Worm (Caenorhabditis elegans) whole organism, mixed stage, embryonic: ENCODE data around the gene tra-2.

Experiments
- M03D4.4 ChIP-seq: sonication (generic microtip); optimal IDR thresholded peaks from 2 replicates; lab custom pipeline; 2017; ENCODE audit warnings: mild to moderate bottlenecking, missing genetic modification characterization, missing compliant biosample characterization
- bed-3 ChIP-seq: fragments of 200-800 bp; sonication (Bioruptor generic); optimal IDR thresholded peaks from 3 replicates; lab custom pipeline; 2018; ENCODE audit warnings: mild to moderate bottlenecking, missing genetic modification characterization, moderate library complexity, missing compliant biosample characterization
- blmp-1 ChIP-seq: fragments of 150-350 bp; optimal IDR thresholded peaks from 2 replicates; lab custom pipeline; 2014; ENCODE audit warnings: missing biosample characterization, missing genetic modification characterization
- ceh-39 ChIP-seq: fragments of 150-350 bp; optimal IDR thresholded peaks from 2 replicates; lab custom pipeline; 2014; ENCODE audit warnings: missing biosample characterization, missing genetic modification characterization
- ceh-43 ChIP-seq: fragments of 200-800 bp; sonication (Bioruptor generic); optimal IDR thresholded peaks from 2 replicates; lab custom pipeline; 2018; ENCODE audit warnings: mild to moderate bottlenecking, missing genetic modification characterization, moderate library complexity, missing compliant biosample characterization
- ceh-83 ChIP-seq: fragments of 200-800 bp; sonication (Bioruptor generic); optimal IDR thresholded peaks from 2 replicates; lab custom pipeline; 2018; ENCODE audit warnings: mild to moderate bottlenecking, missing genetic modification characterization, missing compliant biosample characterization
- ces-1 ChIP-seq: fragments of 150-350 bp; optimal IDR thresholded peaks from 2 replicates; lab custom pipeline; 2014; ENCODE audit warnings: missing biosample characterization, missing genetic modification reagents, missing genetic modification characterization
- cnd-1 ChIP-seq: fragments of 200-800 bp; sonication (Bioruptor generic); optimal IDR thresholded peaks from 2 replicates; lab custom pipeline; 2018; ENCODE audit warnings: mild to moderate bottlenecking, missing genetic modification characterization, missing compliant biosample characterization
- drap-1 ChIP-seq: fragments of 200-800 bp; sonication (Bioruptor generic); optimal IDR thresholded peaks from 3 replicates; lab custom pipeline; 2018; ENCODE audit warnings: mild to moderate bottlenecking, missing genetic modification characterization, missing compliant biosample characterization
- elt-1 ChIP-seq: sonication (generic microtip); optimal IDR thresholded peaks from 2 replicates; lab custom pipeline; 2017; ENCODE audit warnings: missing genetic modification characterization, mild to moderate bottlenecking, missing compliant biosample characterization, antibody characterized with exemption, moderate library complexity, borderline replicate concordance; ENCODE audit not compliant: insufficient read depth
- elt-3 ChIP-seq: fragments of 150-350 bp; optimal IDR thresholded peaks from 2 replicates; lab custom pipeline; 2014; ENCODE audit warnings: missing biosample characterization, missing genetic modification characterization
- flh-1 ChIP-seq: fragments of 200-800 bp; sonication (Bioruptor generic); optimal IDR thresholded peaks from 2 replicates; lab custom pipeline; 2018; ENCODE audit warnings: mild to moderate bottlenecking, missing genetic modification characterization, moderate library complexity, missing compliant biosample characterization
- ham-2 ChIP-seq: fragments of 200-800 bp; sonication (Bioruptor generic); optimal IDR thresholded peaks from 2 replicates; lab custom pipeline; 2018; ENCODE audit warnings: mild to moderate bottlenecking, missing genetic modification characterization, missing compliant biosample characterization
- hlh-1 ChIP-seq: fragments of 150-350 bp; optimal IDR thresholded peaks from 2 replicates; lab custom pipeline; 2014; ENCODE audit warnings: missing biosample characterization, missing genetic modification reagents, missing genetic modification characterization
- lin-13 ChIP-seq: fragments of 150-350 bp; optimal IDR thresholded peaks from 2 replicates; lab custom pipeline; 2014; ENCODE audit warnings: missing biosample characterization, missing genetic modification characterization
- lin-32 ChIP-seq: fragments of 200-800 bp; sonication (Bioruptor generic); optimal IDR thresholded peaks from 2 replicates; lab custom pipeline; 2018; ENCODE audit warnings: mild to moderate bottlenecking, missing genetic modification characterization, missing compliant biosample characterization
- lsy-2 ChIP-seq: fragments of 150-350 bp; optimal IDR thresholded peaks from 2 replicates; lab custom pipeline; 2014; ENCODE audit warnings: missing biosample characterization, missing genetic modification characterization
- mab-5 ChIP-seq: fragments of 150-350 bp; optimal IDR thresholded peaks from 2 replicates; lab custom pipeline; 2014; ENCODE audit warnings: missing biosample characterization, missing genetic modification characterization
- mep-1 ChIP-seq: fragments of 150-350 bp; optimal IDR thresholded peaks from 2 replicates; lab custom pipeline; 2017; ENCODE audit warnings: missing biosample characterization, missing genetic modification reagents, missing genetic modification characterization, inconsistent platforms
- mls-2 ChIP-seq: sonication (generic microtip); optimal IDR thresholded peaks from 2 replicates; lab custom pipeline; 2016; ENCODE audit warnings: mild to moderate bottlenecking, missing genetic modification characterization, moderate library complexity, missing compliant biosample characterization
- nhr-12 ChIP-seq: fragments of 150-350 bp; optimal IDR thresholded peaks from 2 replicates; lab custom pipeline; 2014; ENCODE audit warnings: missing biosample characterization, missing genetic modification characterization
- nhr-2 ChIP-seq: fragments of 150-350 bp; optimal IDR thresholded peaks from 2 replicates; lab custom pipeline; 2014; ENCODE audit warnings: missing biosample characterization, missing genetic modification characterization
- nhr-237 ChIP-seq: fragments of 150-350 bp; optimal IDR thresholded peaks from 2 replicates; lab custom pipeline; 2014; ENCODE audit warnings: missing biosample characterization, missing genetic modification characterization
- nhr-28 ChIP-seq: fragments of 150-350 bp; optimal IDR thresholded peaks from 2 replicates; lab custom pipeline; 2014; ENCODE audit warnings: missing biosample characterization, missing genetic modification characterization
- nhr-76 ChIP-seq: sonication (generic microtip); optimal IDR thresholded peaks from 2 replicates; lab custom pipeline; 2017; ENCODE audit warnings: missing biosample characterization, missing genetic modification characterization
- pha-4 ChIP-seq: fragments of 150-350 bp; optimal IDR thresholded peaks from 2 replicates; lab custom pipeline; 2018; ENCODE audit warnings: missing biosample characterization, missing genetic modification reagents, missing genetic modification characterization
- sem-2 ChIP-seq: fragments of 200-800 bp; sonication (Bioruptor generic); optimal IDR thresholded peaks from 2 replicates; lab custom pipeline; 2018; ENCODE audit warnings: mild to moderate bottlenecking, missing genetic modification characterization, missing compliant biosample characterization
- snpc-4 ChIP-seq: fragments of 150-350 bp; optimal IDR thresholded peaks from 2 replicates; lab custom pipeline; 2014; ENCODE audit warnings: missing biosample characterization, missing genetic modification characterization
- sptf-1 ChIP-seq: sonication (generic microtip); optimal IDR thresholded peaks from 2 replicates; lab custom pipeline; 2017; ENCODE audit warnings: mild to moderate bottlenecking, missing genetic modification characterization, moderate library complexity, missing compliant biosample characterization
- tbx-8 ChIP-seq: fragments of 200-800 bp; sonication (Bioruptor generic); optimal IDR thresholded peaks from 2 replicates; lab custom pipeline; 2018; ENCODE audit warnings: mild to moderate bottlenecking, missing genetic modification characterization, moderate library complexity, missing compliant biosample characterization
- unc-120 ChIP-seq: sonication (generic microtip); optimal IDR thresholded peaks from 2 replicates; lab custom pipeline; 2017; ENCODE audit warnings: missing genetic modification characterization, missing compliant biosample characterization; ENCODE audit not compliant: poor library complexity, severe bottlenecking
- unc-39 ChIP-seq: fragments of 150-350 bp; optimal IDR thresholded peaks from 2 replicates; lab custom pipeline; 2014; ENCODE audit warnings: missing biosample characterization, missing genetic modification characterization
- unc-62 ChIP-seq: fragments of 150-350 bp; optimal IDR thresholded peaks from 2 replicates; lab custom pipeline; 2014; ENCODE audit warnings: missing biosample characterization, missing genetic modification reagents, missing genetic modification characterization
- zip-8 ChIP-seq: fragments of 150-350 bp; optimal IDR thresholded peaks from 2 replicates; lab custom pipeline; 2014; ENCODE audit warnings: missing biosample characterization, missing genetic modification characterization
- ztf-11 ChIP-seq: fragments of 150-350 bp; optimal IDR thresholded peaks from 2 replicates; lab custom pipeline; 2014; ENCODE audit warnings: missing biosample characterization, missing genetic modification characterization

tra-2 gene

ce11 chrII:6943299-6944051 is 22.0 kb downstream of the tra-2 start:
- TF ChIP-seq ces-1 (GFP tag; lab: Kevin White, UChicago) (peak; percentile 26), unc-120 (peak; percentile 90), ceh-43 (GFP tag; lab: Kevin White, UChicago) (no peak), mls-2 (tag; lab: Kevin White, UChicago) (peak; percentile 58), zip-8 (tag; lab: Kevin White, UChicago) (no peak), sptf-1 (tag; lab: Kevin White, UChicago) (peak; percentile 39), pha-4 (tag; lab: Kevin White, UChicago) (peak; percentile 31), lin-13 (tag; lab: Kevin White, UChicago) (no peak), nhr-12 (tag; lab: Kevin White, UChicago) (no peak), unc-62 (no peak), mep-1 (tag; lab: Kevin White, UChicago) (peak; percentile 32), lsy-2 (tag; lab: Kevin White, UChicago) (no peak), blmp-1 (tag; lab: Kevin White, UChicago) (no peak), nhr-237 (no peak), cnd-1 (tag; lab: Kevin White, UChicago) (peak; percentile 56), ztf-11 (tag; lab: Kevin White, UChicago) (no peak), bed-3 (GFP tag; lab: Kevin White, UChicago) (no peak), mab-5 (tag; lab: Kevin White, UChicago) (no peak), ham-2 (GFP tag; lab: Kevin White, UChicago) (no peak), elt-1 (no peak), hlh-1 (tag; lab: Kevin White, UChicago) (peak; percentile 4), lin-32 (GFP tag; lab: Kevin White, UChicago) (no peak), flh-1 (GFP tag; lab: Kevin White, UChicago) (no peak), nhr-76 (tag; lab: Kevin White, UChicago) (no peak), tbx-8 (GFP tag; lab: Kevin White, UChicago) (no peak), nhr-2 (tag; lab: Kevin White, UChicago) (peak; percentile 73), ceh-39 (tag; lab: Kevin White, UChicago) (no peak), ceh-83 (GFP tag; lab: Kevin White, UChicago) (peak; percentile 50), snpc-4 (tag; lab: Kevin White, UChicago) (no peak), sem-2 (GFP tag; lab: Kevin White, UChicago) (no peak), unc-39 (no peak), M03D4.4 (tag; lab: Kevin White, UChicago) (peak; percentile 38), elt-3 (tag; lab: Kevin White, UChicago) (no peak), drap-1 (no peak), nhr-28 (no peak)
- TF ChIP-seq, all 35 proteins: peak for 11

ce11 chrII:6941520-6941919 is 24.0 kb downstream of the tra-2 start:
- TF ChIP-seq pha-4 (tag; lab: Kevin White, UChicago) (no peak), blmp-1 (tag; lab: Kevin White, UChicago) (no peak), ham-2 (GFP tag; lab: Kevin White, UChicago) (no peak), ces-1 (GFP tag; lab: Kevin White, UChicago) (peak; percentile 90), snpc-4 (tag; lab: Kevin White, UChicago) (no peak)
- TF ChIP-seq, all 35 proteins: peak for 1

- TF ChIP-seq ces-1 (GFP tag; lab: Kevin White, UChicago) (peak; percentile 80), ceh-43 (GFP tag; lab: Kevin White, UChicago) (no peak)
Measured at ce11 chrII:6940726-6941230, 24.7 kb downstream of the tra-2 start.
